Worm (Caenorhabditis elegans) whole organism, L2 larva: ENCODE data around the gene dhs-28.
A peak's percentile ranks its signal among the peaks of the same experiment; 100 is the strongest.

Experiments used
- F13H6.1 ChIP-seq: sonication (generic microtip); optimal IDR thresholded peaks from 2 replicates; lab custom pipeline; 2016; ENCODE audit warnings: missing genetic modification characterization, missing compliant biosample characterization
- R02D3.7 ChIP-seq: fragments of 150-350 bp; optimal IDR thresholded peaks from 2 replicates; lab custom pipeline; 2014; ENCODE audit warnings: missing biosample characterization, missing genetic modification characterization
- Y55F3AM.14 ChIP-seq: fragments of 200-800 bp; sonication (Bioruptor generic); optimal IDR thresholded peaks from 2 replicates; lab custom pipeline; 2018; ENCODE audit warnings: mild to moderate bottlenecking, missing genetic modification characterization, missing compliant biosample characterization
- ZK546.5 ChIP-seq: sonication (generic microtip); optimal IDR thresholded peaks from 2 replicates; lab custom pipeline; 2017; ENCODE audit warnings: missing biosample characterization, missing genetic modification characterization
- aly-2 ChIP-seq: fragments of 150-350 bp; optimal IDR thresholded peaks from 2 replicates; lab custom pipeline; 2014; ENCODE audit warnings: missing biosample characterization, missing genetic modification characterization
- ama-1 ChIP-seq: fragments of 150-350 bp; optimal IDR thresholded peaks from 2 replicates; lab custom pipeline; 2018; ENCODE audit warnings: inconsistent platforms
- ceh-16 ChIP-seq: fragments of 150-350 bp; optimal IDR thresholded peaks from 2 replicates; lab custom pipeline; 2014; ENCODE audit warnings: missing biosample characterization, missing genetic modification characterization
- ceh-82 ChIP-seq: fragments of 150-350 bp; optimal IDR thresholded peaks from 2 replicates; lab custom pipeline; 2014; ENCODE audit warnings: missing biosample characterization, missing genetic modification characterization
- crh-2 ChIP-seq: sonication (generic microtip); optimal IDR thresholded peaks from 2 replicates; lab custom pipeline; 2017; ENCODE audit warnings: missing biosample characterization, missing genetic modification characterization
- dmd-4 ChIP-seq: sonication (generic microtip); optimal IDR thresholded peaks from 2 replicates; lab custom pipeline; 2017; ENCODE audit warnings: missing biosample characterization, missing genetic modification characterization
- elt-1 ChIP-seq: fragments of 150-350 bp; optimal IDR thresholded peaks from 2 replicates; lab custom pipeline; 2014; ENCODE audit warnings: missing biosample characterization, missing genetic modification characterization
- fos-1 ChIP-seq: fragments of 150-350 bp; optimal IDR thresholded peaks from 2 replicates; lab custom pipeline; 2014; ENCODE audit warnings: missing biosample characterization, missing genetic modification characterization
- gmeb-1 ChIP-seq: fragments of 150-350 bp; optimal IDR thresholded peaks from 2 replicates; lab custom pipeline; 2014; ENCODE audit warnings: missing biosample characterization, missing genetic modification characterization
- lin-11 ChIP-seq: fragments of 150-350 bp; sonication (generic microtip); optimal IDR thresholded peaks from 2 replicates; lab custom pipeline; 2014; ENCODE audit warnings: missing biosample characterization, missing genetic modification characterization, inconsistent platforms, mixed read lengths
- lin-13 ChIP-seq: fragments of 150-350 bp; optimal IDR thresholded peaks from 2 replicates; lab custom pipeline; 2014; ENCODE audit warnings: missing biosample characterization, missing genetic modification reagents, missing genetic modification characterization
- lin-39 ChIP-seq: fragments of 150-350 bp; optimal IDR thresholded peaks from 2 replicates; lab custom pipeline; 2014; ENCODE audit warnings: missing biosample characterization, missing genetic modification reagents, missing genetic modification characterization
- lsy-2 ChIP-seq, 2 experiments: fragments of 150-350 bp in 1 of 2; sonication (generic microtip) in 1 of 2; optimal IDR thresholded peaks; 2 replicates each; lab custom pipeline; 2014 to 2017; ENCODE audit warnings: missing biosample characterization in 2 of 2, missing genetic modification characterization in 2 of 2
- mdl-1 ChIP-seq, 2 experiments: fragments of 150-350 bp in 1 of 2; sonication (generic microtip) in 1 of 2; optimal IDR thresholded peaks; 2 replicates each; lab custom pipeline; 2017; ENCODE audit warnings: missing biosample characterization in 2 of 2, missing genetic modification characterization in 2 of 2
- nhr-10 ChIP-seq: sonication (generic microtip); optimal IDR thresholded peaks from 2 replicates; lab custom pipeline; 2017; ENCODE audit warnings: missing biosample characterization, missing genetic modification characterization
- nhr-11 ChIP-seq: fragments of 150-350 bp; optimal IDR thresholded peaks from 2 replicates; lab custom pipeline; 2014; ENCODE audit warnings: missing biosample characterization, missing genetic modification characterization
- nhr-12 ChIP-seq: fragments of 150-350 bp; optimal IDR thresholded peaks from 2 replicates; lab custom pipeline; 2014; ENCODE audit warnings: missing biosample characterization, missing genetic modification characterization
- nhr-129 ChIP-seq: fragments of 150-350 bp; optimal IDR thresholded peaks from 2 replicates; lab custom pipeline; 2014; ENCODE audit warnings: missing biosample characterization, missing genetic modification characterization
- nhr-21 ChIP-seq: fragments of 150-350 bp; optimal IDR thresholded peaks from 2 replicates; lab custom pipeline; 2014; ENCODE audit warnings: missing biosample characterization, missing genetic modification characterization
- nhr-23 ChIP-seq: fragments of 150-350 bp; optimal IDR thresholded peaks from 2 replicates; lab custom pipeline; 2014; ENCODE audit warnings: missing biosample characterization, missing genetic modification reagents, missing genetic modification characterization
- nhr-237 ChIP-seq: fragments of 150-350 bp; optimal IDR thresholded peaks from 2 replicates; lab custom pipeline; 2014; ENCODE audit warnings: missing biosample characterization, missing genetic modification characterization
- nhr-77 ChIP-seq: fragments of 150-350 bp; optimal IDR thresholded peaks from 2 replicates; lab custom pipeline; 2014; ENCODE audit warnings: missing biosample characterization, missing genetic modification characterization
- sem-4 ChIP-seq: fragments of 150-350 bp; optimal IDR thresholded peaks from 2 replicates; lab custom pipeline; 2014; ENCODE audit warnings: missing biosample characterization, missing genetic modification reagents, missing genetic modification characterization
- skn-1 ChIP-seq: sonication (generic microtip); optimal IDR thresholded peaks from 2 replicates; lab custom pipeline; 2017; ENCODE audit warnings: missing biosample characterization, missing genetic modification characterization
- sma-9 ChIP-seq, 2 experiments: fragments of 150-350 bp in 1 of 2; sonication (generic microtip) in 1 of 2; optimal IDR thresholded peaks; 2 replicates each; lab custom pipeline; 2014 to 2016; ENCODE audit warnings: missing genetic modification characterization in 2 of 2, mild to moderate bottlenecking in 1 of 2, missing biosample characterization in 1 of 2, missing compliant biosample characterization in 1 of 2, missing genetic modification reagents in 1 of 2, moderate library complexity in 1 of 2
- unc-55 ChIP-seq: fragments of 150-350 bp; sonication (generic microtip); optimal IDR thresholded peaks from 3 replicates; lab custom pipeline; 2014; ENCODE audit warnings: missing biosample characterization, missing genetic modification reagents, missing genetic modification characterization
- unc-62 ChIP-seq: fragments of 150-350 bp; optimal IDR thresholded peaks from 2 replicates; lab custom pipeline; 2014; ENCODE audit warnings: missing biosample characterization, missing genetic modification reagents, missing genetic modification characterization
- ztf-11 ChIP-seq: sonication (generic microtip); optimal IDR thresholded peaks from 2 replicates; lab custom pipeline; 2017; ENCODE audit warnings: missing biosample characterization, missing genetic modification characterization
- ztf-4 ChIP-seq: fragments of 150-350 bp; optimal IDR thresholded peaks from 2 replicates; lab custom pipeline; 2014; ENCODE audit warnings: missing biosample characterization, missing genetic modification characterization

Gene dhs-28

ce11 chrX:6790457-6790856 is 27.8 kb upstream of the dhs-28 start:
- TF ChIP-seq nhr-129 (tag; lab: Kevin White, UChicago) (no peak), fos-1 (tag; lab: Kevin White, UChicago) (no peak), crh-2 (tag; lab: Kevin White, UChicago) (peak; percentile 42)

DNA sequence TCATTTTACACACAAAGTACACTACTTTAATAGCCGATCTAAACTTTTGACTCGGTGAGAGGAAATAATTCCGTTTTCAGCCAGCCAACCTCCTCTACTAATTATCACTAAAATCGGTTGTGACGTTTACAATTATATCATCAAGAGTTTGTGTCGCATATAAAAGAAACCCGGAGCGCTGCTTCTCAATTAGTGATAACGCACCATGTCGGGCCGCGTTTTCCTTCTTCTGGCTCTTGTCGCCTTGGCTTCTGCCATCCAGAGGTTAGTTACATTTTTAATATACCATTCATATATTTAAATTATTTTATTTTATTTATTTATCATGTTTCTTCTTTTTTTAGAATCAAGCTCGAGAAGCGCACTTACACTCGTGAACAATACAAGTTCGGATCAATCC is 27.3 kb upstream of the dhs-28 start, which contains the start of gene asp-3:
asp-3 (plus strand) TSS at position 79 of the 400 bp plus-strand sequence.
- peak; percentile 15 for TF ChIP-seq fos-1 (tag; lab: Kevin White, UChicago)
- peak; percentile 14 for TF ChIP-seq gmeb-1 (tag; lab: Kevin White, UChicago)
- no peak for TF ChIP-seq nhr-10 (tag; lab: Kevin White, UChicago)

DNA sequence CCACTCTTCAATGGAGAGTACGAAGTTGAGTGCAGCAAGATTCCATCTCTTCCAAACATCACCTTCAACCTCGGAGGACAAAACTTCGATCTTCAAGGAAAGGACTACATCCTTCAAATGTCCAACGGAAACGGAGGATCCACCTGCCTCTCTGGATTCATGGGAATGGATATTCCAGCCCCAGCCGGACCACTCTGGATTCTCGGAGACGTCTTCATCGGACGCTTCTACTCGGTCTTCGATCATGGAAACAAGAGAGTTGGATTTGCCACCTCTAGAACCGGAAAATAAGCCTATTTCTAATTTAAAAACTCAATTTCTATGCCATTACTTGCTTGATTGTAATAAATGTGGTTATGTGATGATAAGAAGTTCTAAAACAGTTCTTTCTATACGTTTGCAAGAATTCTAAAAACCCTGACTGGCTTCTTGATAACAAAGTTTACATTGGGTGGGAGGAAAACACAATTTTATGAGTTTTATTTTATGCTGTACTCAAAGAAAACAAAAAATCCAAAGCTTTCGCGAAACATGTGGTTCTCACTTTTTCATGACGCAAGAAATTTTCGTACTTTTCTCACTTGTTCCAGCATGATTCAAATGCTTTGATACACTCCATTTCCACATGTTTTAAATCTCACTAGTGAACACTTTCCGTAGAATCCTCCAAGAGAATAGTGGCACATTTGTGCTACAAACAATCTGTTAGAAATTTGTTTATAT is 25.8 kb upstream of the dhs-28 start:
- peak; percentile 44 for TF ChIP-seq gmeb-1 (tag; lab: Kevin White, UChicago)
- no peak for TF ChIP-seq nhr-77 (tag; lab: Kevin White, UChicago)
- TF ChIP-seq fos-1 (tag; lab: Kevin White, UChicago) = peak; percentile 65
- no peak for TF ChIP-seq sem-4
- TF ChIP-seq Y55F3AM.14 = no peak
- no peak for TF ChIP-seq skn-1
- no peak for TF ChIP-seq nhr-11 (tag; lab: Kevin White, UChicago)
- TF ChIP-seq F13H6.1 (tag; lab: Kevin White, UChicago) = peak; percentile 3
- TF ChIP-seq elt-1 (tag; lab: Kevin White, UChicago) = no peak
- TF ChIP-seq nhr-12 (tag; lab: Kevin White, UChicago) = no peak
- no peak for TF ChIP-seq ceh-82
- TF ChIP-seq ama-1 (lab: Kevin White, UChicago) = no peak
- no peak for TF ChIP-seq ztf-4 (tag; lab: Kevin White, UChicago)
- TF ChIP-seq sma-9 (GFP tag; optimal IDR thresholded peaks at IDR 0.05; lab: Kevin White, UChicago) = peak; percentile 49
- no peak for TF ChIP-seq sma-9 (tag; optimal IDR thresholded peaks at IDR 0.05; lab: Kevin White, UChicago)
- TF ChIP-seq nhr-129 (tag; lab: Kevin White, UChicago) = no peak
- no peak for TF ChIP-seq ceh-16 (tag; lab: Kevin White, UChicago)
- peak; percentile 1 for TF ChIP-seq lin-13
- peak; percentile 52 for TF ChIP-seq crh-2 (tag; lab: Kevin White, UChicago)
- TF ChIP-seq, all 48 proteins: peak for 6

DNA sequence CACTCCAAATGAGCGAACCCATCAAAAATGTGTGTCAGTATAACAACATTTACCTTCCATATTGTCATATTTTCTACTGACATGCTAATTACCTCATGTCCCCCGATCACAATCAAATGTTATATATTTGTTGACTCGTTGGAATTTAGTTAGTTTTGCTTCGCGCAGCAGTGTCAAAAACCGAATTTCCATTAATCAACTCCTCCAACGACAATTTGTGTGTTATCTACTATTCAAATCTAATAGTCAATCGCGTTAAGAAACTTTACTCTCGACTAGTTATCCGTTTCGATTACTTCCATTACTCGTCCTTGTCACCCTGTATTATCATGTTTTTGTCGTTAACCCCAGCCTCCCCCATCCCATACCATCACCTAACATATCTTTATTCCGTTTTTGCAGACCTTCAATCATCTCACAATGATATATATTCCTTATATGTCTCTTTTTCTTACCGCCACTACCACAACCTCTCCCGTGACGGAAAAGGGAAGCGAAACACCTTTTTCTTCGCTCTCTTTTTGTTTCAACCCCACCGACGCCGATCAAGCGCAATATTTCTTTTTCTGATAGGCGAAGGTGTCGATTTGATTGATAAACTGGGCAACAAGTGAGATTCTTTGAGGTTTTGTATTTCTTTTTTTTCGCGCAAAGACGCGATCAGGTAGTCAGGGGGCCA is 22.3 kb upstream of the dhs-28 start:
- TF ChIP-seq ceh-16 (tag; lab: Kevin White, UChicago) (peak; percentile 87), nhr-21 (tag; lab: Kevin White, UChicago) (no peak), nhr-11 (tag; lab: Kevin White, UChicago) (no peak), nhr-23 (tag; lab: Kevin White, UChicago) (no peak), skn-1 (no peak), fos-1 (tag; lab: Kevin White, UChicago) (peak; percentile 44)

DNA sequence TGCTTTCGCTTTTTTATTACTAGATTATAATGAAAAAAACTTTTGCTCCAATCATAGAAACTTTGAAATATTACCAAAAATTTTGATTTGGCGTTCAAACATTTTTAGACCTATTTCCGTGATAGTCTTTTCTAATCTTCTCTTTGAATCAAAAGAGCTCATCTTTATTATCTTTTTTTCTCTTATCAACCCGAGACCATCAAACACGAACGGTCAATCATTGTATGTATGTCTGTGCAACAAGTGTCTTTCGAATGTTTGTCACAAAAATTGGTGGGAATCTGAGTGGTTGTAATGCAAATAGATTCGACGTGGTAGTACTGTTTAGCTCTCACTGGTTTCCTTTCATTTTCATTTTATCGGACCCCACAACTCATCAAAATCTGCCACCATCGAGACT is 18.5 kb upstream of the dhs-28 start, which contains the start of gene M03A8.3:
M03A8.3 (plus strand) TSS at position 278 of the 400 bp plus-strand sequence.
- no peak for TF ChIP-seq ZK546.5 (tag; lab: Kevin White, UChicago)
- TF ChIP-seq sma-9 (GFP tag; optimal IDR thresholded peaks at IDR 0.05; lab: Kevin White, UChicago) = no peak
- TF ChIP-seq sma-9 (tag; optimal IDR thresholded peaks at IDR 0.05; lab: Kevin White, UChicago) = no peak
- no peak for TF ChIP-seq lin-11 (tag; lab: Kevin White, UChicago)
- TF ChIP-seq ztf-11 (tag; lab: Kevin White, UChicago) = no peak
- TF ChIP-seq skn-1 = no peak
- no peak for TF ChIP-seq nhr-23 (tag; lab: Kevin White, UChicago)
- no peak for TF ChIP-seq ceh-16 (tag; lab: Kevin White, UChicago)
- TF ChIP-seq, all 48 proteins: peak for 0

ce11 chrX:6801546-6801945 is 16.7 kb upstream of the dhs-28 start:
- TF ChIP-seq mdl-1 (tag; optimal IDR thresholded peaks at IDR 0.05; lab: Kevin White, UChicago) (no peak), nhr-21 (tag; lab: Kevin White, UChicago) (no peak), ceh-16 (tag; lab: Kevin White, UChicago) (no peak), dmd-4 (tag; lab: Kevin White, UChicago) (no peak), unc-62 (GFP tag; lab: Kevin White, UChicago) (no peak), fos-1 (tag; lab: Kevin White, UChicago) (no peak), lin-13 (no peak), aly-2 (tag; lab: Kevin White, UChicago) (no peak), nhr-11 (tag; lab: Kevin White, UChicago) (no peak), lsy-2 (tag; optimal IDR thresholded peaks at IDR 0.05; lab: Kevin White, UChicago) (no peak), R02D3.7 (tag; lab: Kevin White, UChicago) (no peak), gmeb-1 (tag; lab: Kevin White, UChicago) (no peak), nhr-237 (tag; lab: Kevin White, UChicago) (no peak), lin-39 (tag; lab: Kevin White, UChicago) (no peak), ZK546.5 (tag; lab: Kevin White, UChicago) (no peak), F13H6.1 (tag; lab: Kevin White, UChicago) (no peak), lin-11 (tag; lab: Kevin White, UChicago) (no peak), unc-55 (GFP tag; lab: Kevin White, UChicago) (no peak)
- TF ChIP-seq, all 48 proteins: peak for 0
